Fruit fly (Drosophila melanogaster): ENCODE measurements around the gene Nuf2.
A peak's percentile ranks its signal among the peaks of the same experiment; 100 is the strongest.

Gene Nuf2

dm6 chr2L:7033100-7033675, 32.4 kb downstream of the Nuf2 start (continued):
- TF ChIP-seq amos (GFP tag; IDR thresholded peaks at IDR 0.05; ENCODE audit: partially characterized antibody) (no peak), Rx (GFP tag; IDR thresholded peaks at IDR 0.05) (no peak), cato (GFP tag; optimal IDR thresholded peaks at IDR 0.05; ENCODE audit: borderline replicate concordance) (no peak), gcm2 (GFP tag; optimal IDR thresholded peaks at IDR 0.05) (no peak), Trl (optimal IDR thresholded peaks at IDR 0.05) (no peak), Trl (GFP tag; optimal IDR thresholded peaks at IDR 0.05) (no peak), jigr1 (GFP tag; IDR thresholded peaks at IDR 0.05) (no peak), bab2 (GFP tag; optimal IDR thresholded peaks at IDR 0.05) (no peak), CG43689 (GFP tag; IDR thresholded peaks at IDR 0.05) (no peak), wor (GFP tag; IDR thresholded peaks at IDR 0.05) (no peak), pfk (GFP tag; optimal IDR thresholded peaks at IDR 0.05) (no peak), inv (GFP tag; IDR thresholded peaks at IDR 0.05; ENCODE audit: partially characterized antibody) (no peak), CG12744 (GFP tag; optimal IDR thresholded peaks at IDR 0.05) (no peak), CG7987 (GFP tag; optimal IDR thresholded peaks at IDR 0.05) (peak; percentile 12), Hand (GFP tag; optimal IDR thresholded peaks at IDR 0.05) (no peak), ap (GFP tag; IDR thresholded peaks at IDR 0.05) (no peak), psq (GFP tag; optimal IDR thresholded peaks at IDR 0.05) (no peak), CG11560 (tag; IDR thresholded peaks at IDR 0.05) (no peak), gt (GFP tag; IDR thresholded peaks at IDR 0.05) (no peak), fru (optimal IDR thresholded peaks at IDR 0.05) (no peak), caup (GFP tag; optimal IDR thresholded peaks at IDR 0.05; ENCODE audit: severe bottlenecking) (peak; percentile 17), her (GFP tag; optimal IDR thresholded peaks at IDR 0.05) (peak; percentile 35), corto (GFP tag; optimal IDR thresholded peaks at IDR 0.05) (no peak), Xrp1 (GFP tag; IDR thresholded peaks at IDR 0.05) (peak; percentile 61), CG1024 (GFP tag; IDR thresholded peaks at IDR 0.05) (no peak), mld (GFP tag; IDR thresholded peaks at IDR 0.05; ENCODE audit: partially characterized antibody) (no peak), CG8765 (GFP tag; IDR thresholded peaks at IDR 0.05) (no peak), CG17568 (GFP tag; optimal IDR thresholded peaks at IDR 0.05) (peak; percentile 8), Asciz (GFP tag; optimal IDR thresholded peaks at IDR 0.05) (peak; percentile 18), HmgD (GFP tag; optimal IDR thresholded peaks at IDR 0.05) (no peak), CG13296 (GFP tag; optimal IDR thresholded peaks at IDR 0.05) (peak; percentile 27), HLH3B (GFP tag; IDR thresholded peaks at IDR 0.05) (0 out of 2 replicates have a peak, but pooled peaks have one; percentile 21), CG16815 (GFP tag; optimal IDR thresholded peaks at IDR 0.05) (no peak), Neu2 (GFP tag; optimal IDR thresholded peaks at IDR 0.05; ENCODE audit: borderline replicate concordance) (no peak), ara (GFP tag; IDR thresholded peaks at IDR 0.05) (no peak), CG7357 (GFP tag; IDR thresholded peaks at IDR 0.05) (no peak), E2f2 (GFP tag; IDR thresholded peaks at IDR 0.05) (peak; percentile 32; the same call in 1 of the 2 replicates), crp (GFP tag; optimal IDR thresholded peaks at IDR 0.05) (no peak), CG17328 (GFP tag; IDR thresholded peaks at IDR 0.05) (peak; percentile 54), CG9817 (tag; optimal IDR thresholded peaks at IDR 0.05) (no peak), ERR (GFP tag; optimal IDR thresholded peaks at IDR 0.05) (peak; percentile 32), CG6791 (GFP tag; IDR thresholded peaks at IDR 0.05; ENCODE audit: partially characterized antibody) (no peak), CG13775 (GFP tag; optimal IDR thresholded peaks at IDR 0.05) (no peak), CG12659 (GFP tag; optimal IDR thresholded peaks at IDR 0.05) (peak; percentile 18), CG10267 (tag; optimal IDR thresholded peaks at IDR 0.05) (no peak), CG7786 (GFP tag; optimal IDR thresholded peaks at IDR 0.05) (no peak), chm (GFP tag; IDR thresholded peaks at IDR 0.05) (no peak; the same call in 1 of the 2 replicates), CG8388 (GFP tag; optimal IDR thresholded peaks at IDR 0.05) (no peak), odd (GFP tag; optimal IDR thresholded peaks at IDR 0.05) (peak; percentile 27), CG12299 (tag; optimal IDR thresholded peaks at IDR 0.05) (no peak), CG18011 (GFP tag; optimal IDR thresholded peaks at IDR 0.05) (no peak)

Data from whole organism, embryonic.